Fruit fly (Drosophila melanogaster): ENCODE data around the gene mib1.
A peak's percentile ranks its signal among the peaks of the same experiment; 100 is the strongest.

Gene mib1

dm6 chr3L:16045083-16045830 is 33.6 kb upstream of the mib1 start:
- TF ChIP-seq CG15710 (tag; optimal IDR thresholded peaks at IDR 0.05) = peak; percentile 25
- TF ChIP-seq gl (tag; optimal IDR thresholded peaks at IDR 0.05) = peak; percentile 41
- TF ChIP-seq CG32121 (GFP tag; IDR thresholded peaks at IDR 0.05) = peak; percentile 34
- peak; percentile 33; the same call in 2 of the 3 replicates for TF ChIP-seq CG4496 (GFP tag; IDR thresholded peaks at IDR 0.05)
- no peak for TF ChIP-seq CG34367 (tag; optimal IDR thresholded peaks at IDR 0.05)
- TF ChIP-seq CG12605 (GFP tag; IDR thresholded peaks at IDR 0.05) = peak; percentile 11; the same call in 1 of the 2 replicates
- no peak for TF ChIP-seq Pif1B (GFP tag; optimal IDR thresholded peaks at IDR 0.05)
- no peak for TF ChIP-seq rn (GFP tag; IDR thresholded peaks at IDR 0.05)
- TF ChIP-seq CG8301 (tag; optimal IDR thresholded peaks at IDR 0.05) = no peak
- TF ChIP-seq Snoo (tag; optimal IDR thresholded peaks at IDR 0.05) = no peak
- peak; percentile 12; the same call in 1 of the 2 replicates for TF ChIP-seq Ets98B (GFP tag; IDR thresholded peaks at IDR 0.05)
- TF ChIP-seq EcR (GFP tag; optimal IDR thresholded peaks at IDR 0.05) = no peak
- peak; percentile 44 for TF ChIP-seq CG17806 (tag; optimal IDR thresholded peaks at IDR 0.05)
- no peak for TF ChIP-seq CG14655 (GFP tag; optimal IDR thresholded peaks at IDR 0.05)
- TF ChIP-seq CG10348 (GFP tag; IDR thresholded peaks at IDR 0.05) = no peak
- no peak for TF ChIP-seq D1 (tag; optimal IDR thresholded peaks at IDR 0.05)
- no peak for TF ChIP-seq Pif1A (GFP tag; optimal IDR thresholded peaks at IDR 0.05)
- TF ChIP-seq CG8159 (tag; optimal IDR thresholded peaks at IDR 0.05) = peak; percentile 66
- peak; percentile 39; the same call in 1 of the 3 replicates for TF ChIP-seq fd96Ca (GFP tag; IDR thresholded peaks at IDR 0.05)
- no peak for TF ChIP-seq CG13204 (GFP tag; optimal IDR thresholded peaks at IDR 0.05)
- no peak for TF ChIP-seq CG9948 (tag; optimal IDR thresholded peaks at IDR 0.05)

- TF ChIP-seq CG9948 (tag; optimal IDR thresholded peaks at IDR 0.05) = no peak
- no peak for TF ChIP-seq CG12605 (GFP tag; IDR thresholded peaks at IDR 0.05)
- TF ChIP-seq EcR (GFP tag; optimal IDR thresholded peaks at IDR 0.05) = no peak
- TF ChIP-seq CG14655 (GFP tag; optimal IDR thresholded peaks at IDR 0.05) = no peak
- no peak for TF ChIP-seq Snoo (tag; optimal IDR thresholded peaks at IDR 0.05)
- TF ChIP-seq CG8301 (tag; optimal IDR thresholded peaks at IDR 0.05) = no peak
- TF ChIP-seq Pif1B (GFP tag; optimal IDR thresholded peaks at IDR 0.05) = no peak
- TF ChIP-seq fd96Ca (GFP tag; IDR thresholded peaks at IDR 0.05) = no peak
- TF ChIP-seq CG10348 (GFP tag; IDR thresholded peaks at IDR 0.05) = no peak
- TF ChIP-seq CG32121 (GFP tag; IDR thresholded peaks at IDR 0.05) = no peak
- TF ChIP-seq Pif1A (GFP tag; optimal IDR thresholded peaks at IDR 0.05) = no peak
- TF ChIP-seq CG8159 (tag; optimal IDR thresholded peaks at IDR 0.05) = no peak
- TF ChIP-seq CG34367 (tag; optimal IDR thresholded peaks at IDR 0.05) = no peak
- TF ChIP-seq CG4496 (GFP tag; IDR thresholded peaks at IDR 0.05) = no peak
- no peak for TF ChIP-seq D1 (tag; optimal IDR thresholded peaks at IDR 0.05)
- TF ChIP-seq CG13204 (GFP tag; optimal IDR thresholded peaks at IDR 0.05) = no peak
- TF ChIP-seq gl (tag; optimal IDR thresholded peaks at IDR 0.05) = no peak
- TF ChIP-seq Ets98B (GFP tag; IDR thresholded peaks at IDR 0.05) = no peak
Observed at dm6 chr3L:16043782-16044352, 32.3 kb upstream of the mib1 start.

DNA sequence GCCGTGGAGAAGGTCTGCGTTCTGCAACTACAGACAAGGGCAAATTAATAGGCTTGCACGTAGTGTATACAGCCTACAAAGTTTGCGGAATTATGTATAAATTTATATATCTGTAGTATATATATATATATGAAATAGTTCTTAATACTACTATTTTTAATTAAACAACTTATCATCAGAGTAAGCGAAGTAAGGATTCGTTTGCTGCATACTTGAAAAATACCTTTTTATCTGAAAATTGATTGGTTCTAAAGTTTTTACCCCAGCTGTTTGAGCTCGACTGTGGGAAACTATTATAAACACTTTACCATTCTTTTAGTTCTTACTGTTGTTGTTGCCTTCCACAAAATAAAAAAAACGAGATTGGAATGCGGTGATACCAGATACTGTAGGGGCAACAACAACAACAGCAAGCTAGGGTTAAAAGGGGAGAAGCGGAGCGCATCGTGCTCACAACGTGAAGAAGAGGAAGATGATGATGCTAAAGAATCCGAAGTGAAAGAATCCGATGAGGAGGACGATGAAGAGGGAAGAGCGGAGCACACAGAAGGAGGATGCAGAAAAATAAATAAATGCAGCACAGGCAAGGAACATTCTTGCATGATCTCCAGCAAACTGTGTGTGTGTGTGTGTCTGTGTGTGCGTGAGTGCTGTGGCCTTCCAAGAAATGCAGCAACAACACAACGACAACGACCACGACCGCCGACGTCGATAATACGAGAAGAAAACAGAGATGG is 31.6 kb upstream of the mib1 start:
- TF ChIP-seq gl (tag; optimal IDR thresholded peaks at IDR 0.05) (peak; percentile 53), CG8301 (tag; optimal IDR thresholded peaks at IDR 0.05) (peak; percentile 82), rn (GFP tag; IDR thresholded peaks at IDR 0.05) (peak; percentile 4; the same call in 1 of the 2 replicates), CG15710 (tag; optimal IDR thresholded peaks at IDR 0.05) (peak; percentile 91), CG13204 (GFP tag; optimal IDR thresholded peaks at IDR 0.05) (peak; percentile 77), CG12605 (GFP tag; IDR thresholded peaks at IDR 0.05) (peak; percentile 48; the same call in 1 of the 2 replicates), D1 (tag; optimal IDR thresholded peaks at IDR 0.05) (peak; percentile 81), CG17806 (tag; optimal IDR thresholded peaks at IDR 0.05) (peak; percentile 81), fd96Ca (GFP tag; IDR thresholded peaks at IDR 0.05) (peak; percentile 36; the same call in 1 of the 3 replicates), CG8159 (tag; optimal IDR thresholded peaks at IDR 0.05) (peak; percentile 95), CG10348 (GFP tag; IDR thresholded peaks at IDR 0.05) (no peak), Pif1A (GFP tag; optimal IDR thresholded peaks at IDR 0.05) (peak; percentile 49), EcR (GFP tag; optimal IDR thresholded peaks at IDR 0.05) (peak; percentile 90), Ets98B (GFP tag; IDR thresholded peaks at IDR 0.05) (peak; percentile 36; the same call in 1 of the 2 replicates), Snoo (tag; optimal IDR thresholded peaks at IDR 0.05) (peak; percentile 77), CG14655 (GFP tag; optimal IDR thresholded peaks at IDR 0.05) (peak; percentile 88), CG4496 (GFP tag; IDR thresholded peaks at IDR 0.05) (peak; percentile 61; the same call in 2 of the 3 replicates), Pif1B (GFP tag; optimal IDR thresholded peaks at IDR 0.05) (peak; percentile 48), CG9948 (tag; optimal IDR thresholded peaks at IDR 0.05) (peak; percentile 86), CG32121 (GFP tag; IDR thresholded peaks at IDR 0.05) (peak; percentile 60), CG34367 (tag; optimal IDR thresholded peaks at IDR 0.05) (peak; percentile 80)

DNA sequence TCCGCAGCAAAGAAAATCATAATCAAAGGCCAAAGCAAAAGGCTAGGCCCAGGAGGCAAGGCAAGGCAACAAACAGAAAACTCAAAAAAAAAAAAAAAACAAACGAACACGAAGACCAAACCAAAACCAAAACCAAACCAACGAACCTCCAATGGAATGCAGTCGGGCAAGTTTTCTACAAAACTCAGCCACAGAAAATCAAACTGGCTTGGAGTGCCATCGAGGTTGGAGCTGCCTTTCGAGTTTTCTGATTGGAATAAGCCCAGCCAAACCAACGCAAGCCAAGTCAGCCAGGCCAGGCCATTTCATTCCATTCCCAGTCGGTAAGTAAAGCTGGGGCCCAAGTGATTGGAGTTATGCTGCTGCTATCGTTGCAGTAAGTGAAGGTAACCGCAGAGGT is 31.0 kb upstream of the mib1 start:
- TF ChIP-seq CG10348 (GFP tag; IDR thresholded peaks at IDR 0.05) (no peak), CG12605 (GFP tag; IDR thresholded peaks at IDR 0.05) (peak; percentile 45), CG4496 (GFP tag; IDR thresholded peaks at IDR 0.05) (peak; percentile 43), Ets98B (GFP tag; IDR thresholded peaks at IDR 0.05) (peak; percentile 4; the same call in 1 of the 2 replicates), gl (tag; optimal IDR thresholded peaks at IDR 0.05) (no peak)

dm6 chr3L:16042080-16042344 is 30.4 kb upstream of the mib1 start:
- TF ChIP-seq Ets98B (GFP tag; IDR thresholded peaks at IDR 0.05) (no peak), CG10348 (GFP tag; IDR thresholded peaks at IDR 0.05) (no peak), CG4496 (GFP tag; IDR thresholded peaks at IDR 0.05) (no peak; the same call in 2 of the 3 replicates), Pif1A (GFP tag; optimal IDR thresholded peaks at IDR 0.05) (no peak), CG14655 (GFP tag; optimal IDR thresholded peaks at IDR 0.05) (no peak), CG9948 (tag; optimal IDR thresholded peaks at IDR 0.05) (peak; percentile 8), rn (GFP tag; IDR thresholded peaks at IDR 0.05) (no peak), CG15710 (tag; optimal IDR thresholded peaks at IDR 0.05) (no peak), CG12605 (GFP tag; IDR thresholded peaks at IDR 0.05) (no peak), Snoo (tag; optimal IDR thresholded peaks at IDR 0.05) (no peak), CG8159 (tag; optimal IDR thresholded peaks at IDR 0.05) (peak; percentile 47), Pif1B (GFP tag; optimal IDR thresholded peaks at IDR 0.05) (no peak), CG32121 (GFP tag; IDR thresholded peaks at IDR 0.05) (no peak), fd96Ca (GFP tag; IDR thresholded peaks at IDR 0.05) (no peak), D1 (tag; optimal IDR thresholded peaks at IDR 0.05) (peak; percentile 36), CG8301 (tag; optimal IDR thresholded peaks at IDR 0.05) (no peak), CG17806 (tag; optimal IDR thresholded peaks at IDR 0.05) (no peak), CG13204 (GFP tag; optimal IDR thresholded peaks at IDR 0.05) (no peak), gl (tag; optimal IDR thresholded peaks at IDR 0.05) (no peak), CG34367 (tag; optimal IDR thresholded peaks at IDR 0.05) (no peak), EcR (GFP tag; optimal IDR thresholded peaks at IDR 0.05) (no peak)

All from whole organism, pupa.